Worm (Caenorhabditis elegans) whole organism, L4 larva: Measurements from ENCODE around the gene nhr-172.

ENCODE experiments used
- F10B5.3 ChIP-seq: sonication (generic microtip); optimal IDR thresholded peaks from 2 replicates; lab custom pipeline; 2016; ENCODE audit warnings: mild to moderate bottlenecking, missing genetic modification characterization, missing compliant biosample characterization
- R02D3.7 ChIP-seq: fragments of 150-350 bp; sonication (generic microtip); optimal IDR thresholded peaks from 3 replicates; lab custom pipeline; 2014; ENCODE audit warnings: missing biosample characterization, missing genetic modification characterization
- T26A8.4 ChIP-seq: fragments of 200-800 bp; sonication (Bioruptor generic); IDR thresholded peaks from 2 replicates; pipeline ENCODE4 v1.3.6; 2022; ENCODE audit warnings: missing genetic modification characterization, missing compliant biosample characterization
- Y48G9A.11 ChIP-seq: fragments of 200-800 bp; sonication (Bioruptor generic); IDR thresholded peaks from 2 replicates; pipeline ENCODE4 v1.3.6; 2022; ENCODE audit warnings: missing genetic modification reagents, missing genetic modification characterization, missing compliant biosample characterization
- Y5F2A.4 ChIP-seq: fragments of 200-800 bp; sonication (Bioruptor generic); optimal IDR thresholded peaks from 2 replicates; lab custom pipeline; 2018; ENCODE audit warnings: mild to moderate bottlenecking, missing genetic modification characterization, missing compliant biosample characterization
- ZK546.5 ChIP-seq, 2 experiments: sonication (generic microtip); optimal IDR thresholded peaks; 2 replicates each; lab custom pipeline; 2017; ENCODE audit warnings: missing biosample characterization in 2 of 2, missing genetic modification characterization in 2 of 2
- aha-1 ChIP-seq: fragments of 150-350 bp; peaks from one replicate; lab custom pipeline; 2014; ENCODE audit warnings: missing biosample characterization, missing genetic modification characterization
- aly-2 ChIP-seq: sonication (generic microtip); optimal IDR thresholded peaks from 2 replicates; lab custom pipeline; 2018; ENCODE audit warnings: missing biosample characterization, missing genetic modification characterization
- arid-1 ChIP-seq: fragments of 200-800 bp; sonication (Bioruptor generic); conservative IDR thresholded peaks from 2 replicates; pipeline ENCODE4 v1.3.6; 2022; ENCODE audit warnings: missing genetic modification reagents, missing genetic modification characterization, missing compliant biosample characterization
- ceh-32 ChIP-seq: sonication (generic microtip); optimal IDR thresholded peaks from 2 replicates; lab custom pipeline; 2016; ENCODE audit warnings: mild to moderate bottlenecking, missing genetic modification characterization, missing compliant biosample characterization; ENCODE audit not compliant: poor library complexity
- ceh-44 ChIP-seq: fragments of 200-800 bp; sonication (Bioruptor generic); IDR thresholded peaks from 2 replicates; pipeline ENCODE4 v1.3.6; 2022; ENCODE audit warnings: missing genetic modification reagents, missing genetic modification characterization, missing compliant biosample characterization
- cey-2 ChIP-seq: sonication (generic microtip); optimal IDR thresholded peaks from 3 replicates; lab custom pipeline; 2017; ENCODE audit warnings: missing genetic modification characterization, mild to moderate bottlenecking, missing compliant biosample characterization, antibody characterized with exemption, borderline replicate concordance; ENCODE audit not compliant: insufficient read depth
- ctbp-1 ChIP-seq: fragments of 200-800 bp; sonication (Bioruptor generic); IDR thresholded peaks from 2 replicates; pipeline ENCODE4 v1.3.6; 2022; ENCODE audit warnings: missing genetic modification reagents, missing genetic modification characterization, missing compliant biosample characterization
- dmd-6 ChIP-seq: fragments of 200-800 bp; sonication (Bioruptor generic); IDR thresholded peaks from 2 replicates; pipeline ENCODE4 v1.3.6; 2022; ENCODE audit warnings: missing genetic modification reagents, missing genetic modification characterization, missing compliant biosample characterization
- dpl-1 ChIP-seq: fragments of 150-350 bp; optimal IDR thresholded peaks from 2 replicates; lab custom pipeline; 2014; ENCODE audit warnings: missing biosample characterization, missing genetic modification reagents, missing genetic modification characterization
- hif-1 ChIP-seq, 2 experiments: sonication (generic microtip); optimal IDR thresholded peaks; 2 replicates each; lab custom pipeline; 2016 to 2017; ENCODE audit warnings: missing compliant biosample characterization in 2 of 2, missing genetic modification characterization in 2 of 2, missing genetic modification reagents in 2 of 2, missing genotype in 2 of 2, mild to moderate bottlenecking in 1 of 2
- hmg-1.1 ChIP-seq: fragments of 200-800 bp; sonication (Bioruptor generic); IDR thresholded peaks from 2 replicates; pipeline ENCODE4 v1.3.6; 2022; ENCODE audit warnings: missing genetic modification reagents, missing genetic modification characterization, missing compliant biosample characterization
- jun-1 ChIP-seq: fragments of 150-350 bp; optimal IDR thresholded peaks from 2 replicates; lab custom pipeline; 2014; ENCODE audit warnings: missing biosample characterization, missing genetic modification reagents, missing genetic modification characterization
- lim-7 ChIP-seq: fragments of 200-800 bp; sonication (Bioruptor generic); IDR thresholded peaks from 2 replicates; pipeline ENCODE4 v1.3.6; 2022; ENCODE audit warnings: missing genetic modification characterization, missing compliant biosample characterization
- lin-1 ChIP-seq: fragments of 200-800 bp; sonication (Bioruptor generic); IDR thresholded peaks from 2 replicates; pipeline ENCODE4 v1.3.6; 2022; ENCODE audit warnings: missing genetic modification reagents, missing genetic modification characterization, missing compliant biosample characterization
- lin-15B ChIP-seq: fragments of 150-350 bp; sonication (generic microtip); optimal IDR thresholded peaks from 3 replicates; lab custom pipeline; 2014; ENCODE audit warnings: missing biosample characterization, missing genetic modification characterization
- lin-29 ChIP-seq: fragments of 200-800 bp; sonication (Bioruptor generic); IDR thresholded peaks from 2 replicates; pipeline ENCODE4 v1.3.6; 2022; ENCODE audit warnings: missing genetic modification reagents, missing genetic modification characterization, missing compliant biosample characterization
- lin-39 ChIP-seq: fragments of 150-350 bp; optimal IDR thresholded peaks from 2 replicates; lab custom pipeline; 2014; ENCODE audit warnings: missing biosample characterization, missing genetic modification reagents, missing genetic modification characterization
- lir-3 ChIP-seq: sonication (generic microtip); optimal IDR thresholded peaks from 2 replicates; lab custom pipeline; 2016; ENCODE audit warnings: mild to moderate bottlenecking, missing genetic modification characterization, missing compliant biosample characterization
- madf-5 ChIP-seq, 2 experiments: fragments of 200-800 bp; sonication (Bioruptor generic); IDR thresholded peaks; 2 replicates each; pipeline ENCODE4 v1.3.6; 2022; ENCODE audit warnings: missing compliant biosample characterization in 2 of 2, missing genetic modification characterization in 2 of 2
- mep-1 ChIP-seq: fragments of 150-350 bp; sonication (generic microtip); optimal IDR thresholded peaks from 3 replicates; lab custom pipeline; 2014; ENCODE audit warnings: missing biosample characterization, missing genetic modification characterization
- nhr-237 ChIP-seq: sonication (generic microtip); optimal IDR thresholded peaks from 2 replicates; lab custom pipeline; 2017; ENCODE audit warnings: missing biosample characterization, missing genetic modification characterization
- nhr-25 ChIP-seq: sonication (generic microtip); optimal IDR thresholded peaks from 2 replicates; lab custom pipeline; 2017; ENCODE audit warnings: missing genetic modification characterization, mild to moderate bottlenecking, missing compliant biosample characterization, antibody characterized with exemption, moderate library complexity, borderline replicate concordance; ENCODE audit not compliant: insufficient read depth
- nhr-41 ChIP-seq: fragments of 200-800 bp; sonication (Bioruptor generic); IDR thresholded peaks from 2 replicates; pipeline ENCODE4 v1.3.6; 2022; ENCODE audit warnings: missing genetic modification reagents, missing genetic modification characterization, missing compliant biosample characterization
- nhr-48 ChIP-seq: sonication (generic microtip); optimal IDR thresholded peaks from 2 replicates; lab custom pipeline; 2016; ENCODE audit warnings: mild to moderate bottlenecking, missing genetic modification characterization, missing compliant biosample characterization
- nhr-6 ChIP-seq: fragments of 150-350 bp; optimal IDR thresholded peaks from 2 replicates; lab custom pipeline; 2014; ENCODE audit warnings: missing biosample characterization, missing genetic modification characterization
- pha-4 ChIP-seq, 2 experiments: fragments of 150-350 bp in 1 of 2; fragments of 200-800 bp in 1 of 2; sonication (Bioruptor generic) in 1 of 2; IDR thresholded peaks in 1 of 2; optimal IDR thresholded peaks in 1 of 2; 2 replicates each; pipeline versions ENCODE4 v1.3.6 to Lab custom; 2014 to 2022; ENCODE audit warnings: missing genetic modification characterization in 2 of 2, missing genetic modification reagents in 2 of 2, missing biosample characterization in 1 of 2, missing compliant biosample characterization in 1 of 2
- pqm-1 ChIP-seq: sonication (generic microtip); optimal IDR thresholded peaks from 2 replicates; lab custom pipeline; 2017; ENCODE audit warnings: missing biosample characterization, missing genetic modification characterization
- rbr-2 ChIP-seq: sonication (generic microtip); optimal IDR thresholded peaks from 2 replicates; lab custom pipeline; 2016; ENCODE audit warnings: missing genotype, missing genetic modification characterization, missing compliant biosample characterization
- snpc-4 ChIP-seq: fragments of 150-350 bp; optimal IDR thresholded peaks from 2 replicates; lab custom pipeline; 2014; ENCODE audit warnings: missing biosample characterization, missing genetic modification characterization
- unc-39 ChIP-seq: sonication (generic microtip); optimal IDR thresholded peaks from 2 replicates; lab custom pipeline; 2017; ENCODE audit warnings: missing biosample characterization, missing genetic modification characterization
- unc-62 ChIP-seq, 3 experiments: fragments of 150-350 bp in 1 of 3; sonication (generic microtip); optimal IDR thresholded peaks in 2 of 3; peaks in 1 of 3; 1 replicate in 1 of 3; 2 replicates in 2 of 3; lab custom pipeline; 2014 to 2017; ENCODE audit warnings: missing biosample characterization in 3 of 3, missing genetic modification characterization in 3 of 3, missing genetic modification reagents in 3 of 3, missing genotype in 1 of 3
- vab-7 ChIP-seq: fragments of 200-800 bp; sonication (Bioruptor generic); IDR thresholded peaks from 2 replicates; pipeline ENCODE4 v1.3.6; 2022; ENCODE audit warnings: missing genetic modification reagents, missing genetic modification characterization, missing compliant biosample characterization

nhr-172 gene

ce11 chrV:7465509-7465908 lies 43.3 kb upstream of the nhr-172 start, which contains the start of gene F25E5.1 (continued):
- peak; percentile 48 for TF ChIP-seq pqm-1

- no peak for TF ChIP-seq lin-39 (tag; lab: Kevin White, UChicago)
- no peak for TF ChIP-seq nhr-41 (GFP tag; lab: Robert Waterston, UW)
- TF ChIP-seq rbr-2 (tag; lab: Kevin White, UChicago), result no peak
- no peak for TF ChIP-seq lin-15B (tag; lab: Kevin White, UChicago)
- TF ChIP-seq ceh-32 (tag; lab: Kevin White, UChicago), result no peak
- TF ChIP-seq ZK546.5 (tag; optimal IDR thresholded peaks at IDR 0.05; lab: Kevin White, UChicago), result no peak
- TF ChIP-seq vab-7 (GFP tag; lab: Robert Waterston, UW), result no peak
- no peak for TF ChIP-seq nhr-25 (tag; lab: Kevin White, UChicago)
- TF ChIP-seq F10B5.3, result no peak
- TF ChIP-seq dmd-6 (GFP tag; lab: Robert Waterston, UW), result no peak
- TF ChIP-seq nhr-6 (tag; lab: Kevin White, UChicago), result no peak
- TF ChIP-seq Y5F2A.4 (GFP tag; lab: Kevin White, UChicago), result no peak
- TF ChIP-seq ctbp-1 (GFP tag; lab: Robert Waterston, UW), result no peak
Observed at ce11 chrV:7472815-7473214, 36.0 kb upstream of the nhr-172 start, which contains the start of gene str-28. TSS of gene str-28 (minus strand) at chrV:7472915.

- TF ChIP-seq ceh-44 (GFP tag; lab: Robert Waterston, UW) (no peak), lim-7 (GFP tag; lab: Robert Waterston, UW) (no peak)
Observed at ce11 chrV:7476766-7477165, 32.0 kb upstream of the nhr-172 start, which contains the start of gene srh-125. TSS of gene srh-125 (minus strand) at chrV:7476866.

- no peak for TF ChIP-seq aha-1 (tag; lab: Kevin White, UChicago)
- no peak for TF ChIP-seq T26A8.4 (GFP tag; lab: Robert Waterston, UW)
- no peak for TF ChIP-seq arid-1
- TF ChIP-seq lin-15B (tag; lab: Kevin White, UChicago), result no peak
- no peak for TF ChIP-seq cey-2 (tag; lab: Kevin White, UChicago)
- TF ChIP-seq aly-2 (tag; lab: Kevin White, UChicago), result no peak
- no peak for TF ChIP-seq pha-4 (GFP tag; IDR thresholded peaks at IDR 0.05; lab: Robert Waterston, UW)
- TF ChIP-seq pha-4 (tag; optimal IDR thresholded peaks at IDR 0.05; lab: Kevin White, UChicago), result no peak
- no peak for TF ChIP-seq hmg-1.1 (GFP tag; lab: Robert Waterston, UW)
- no peak for TF ChIP-seq dmd-6 (GFP tag; lab: Robert Waterston, UW)
- no peak for TF ChIP-seq ZK546.5 (tag; optimal IDR thresholded peaks at IDR 0.05; lab: Kevin White, UChicago)
- TF ChIP-seq, all 104 proteins: peak for 0
Observed at ce11 chrV:7478404-7478803, 30.4 kb upstream of the nhr-172 start, which contains the start of gene str-190. TSS of gene str-190 (minus strand) at chrV:7478504.

ce11 chrV:7480949-7481348 lies 27.8 kb upstream of the nhr-172 start, which contains the start of gene C18B10.6:
TSS of gene C18B10.6 (minus strand) at chrV:7481049.
- TF ChIP-seq arid-1 (no peak), hmg-1.1 (GFP tag; lab: Robert Waterston, UW) (no peak), lin-1 (GFP tag; lab: Robert Waterston, UW) (no peak), madf-5 (GFP tag; IDR thresholded peaks at IDR 0.05; lab: Robert Waterston, UW) (no peak), mep-1 (tag; lab: Kevin White, UChicago) (no peak), lin-29 (no peak), dpl-1 (no peak), nhr-41 (GFP tag; lab: Robert Waterston, UW) (no peak), jun-1 (no peak), hif-1 (tag; optimal IDR thresholded peaks at IDR 0.05; lab: Kevin White, UChicago) (no peak), R02D3.7 (tag; lab: Kevin White, UChicago) (no peak), unc-39 (tag; lab: Kevin White, UChicago) (no peak), lir-3 (tag; lab: Kevin White, UChicago) (no peak), Y48G9A.11 (GFP tag; lab: Robert Waterston, UW) (no peak), nhr-48 (tag; lab: Kevin White, UChicago) (no peak), nhr-237 (tag; lab: Kevin White, UChicago) (no peak), snpc-4 (tag; lab: Kevin White, UChicago) (no peak), unc-62 (GFP tag; optimal IDR thresholded peaks at IDR 0.05 in 1 of 2; lab: Kevin White, UChicago) (no peak), unc-62 (tag; optimal IDR thresholded peaks at IDR 0.05; lab: Kevin White, UChicago) (no peak)
